In the genomic region with DNA sequence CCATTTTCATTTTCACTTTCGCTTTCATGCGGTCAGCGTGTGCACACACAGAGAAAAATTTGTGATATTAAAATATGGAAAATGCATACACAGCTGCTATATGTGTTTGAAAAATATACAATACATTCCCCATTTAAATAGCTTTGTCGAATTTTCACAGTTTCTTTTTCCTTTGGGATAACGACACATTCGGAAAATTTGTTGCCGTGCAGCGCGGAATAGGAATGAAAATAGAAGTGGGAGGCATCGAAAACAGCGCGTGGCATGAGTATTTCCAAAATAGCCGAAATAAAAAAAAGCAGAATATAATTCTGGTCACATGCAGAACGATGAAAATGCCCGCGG, we compare ENCODE assay signal across 1 fruit fly cellular context.
TF ChIP-seq lines count a peak whose summit lies in the region.

No protein-coding gene starts in this region.

TF ChIP-seq in whole organism, embryonic, 481 proteins besides CTCF, POLR2A, EP300 and RAD21 (continued from another document and continues in another):
- TF ChIP-seq CG16813 (GFP tag; IDR thresholded peaks at IDR 0.05; lab: Robert Waterston, UW; ENCODE audit: partially characterized antibody) (no peak), Ptx1 (GFP tag; IDR thresholded peaks at IDR 0.05; lab: Robert Waterston, UW) (peak; percentile 92), CG7963 (GFP tag; IDR thresholded peaks at IDR 0.05; lab: Robert Waterston, UW; ENCODE audit: partially characterized antibody) (no peak), sob (GFP tag; IDR thresholded peaks at IDR 0.05; lab: Robert Waterston, UW) (peak; percentile 91), dmrt11E (tag; optimal IDR thresholded peaks at IDR 0.05; lab: Kevin White, UChicago) (peak; percentile 41), zf30C (GFP tag; optimal IDR thresholded peaks at IDR 0.05; lab: Kevin White, UChicago) (peak; percentile 69), luna (GFP tag; optimal IDR thresholded peaks at IDR 0.05; lab: Kevin White, UChicago) (peak; percentile 72), gt (GFP tag; IDR thresholded peaks at IDR 0.05; lab: Robert Waterston, UW) (peak; percentile 62), pzg (GFP tag; optimal IDR thresholded peaks at IDR 0.05; lab: Kevin White, UChicago) (peak; percentile 4), CG2199 (GFP tag; IDR thresholded peaks at IDR 0.05; lab: Robert Waterston, UW) (peak; percentile 73; the same call in 1 of the 3 replicates), Ssrp (tag; optimal IDR thresholded peaks at IDR 0.05; lab: Kevin White, UChicago) (peak; percentile 75), aop (GFP tag; IDR thresholded peaks at IDR 0.05; lab: Robert Waterston, UW) (no peak), sc (optimal IDR thresholded peaks at IDR 0.05; lab: Kevin White, UChicago) (no peak), sc (GFP tag; optimal IDR thresholded peaks at IDR 0.05; lab: Kevin White, UChicago) (peak; percentile 43), Hsf (GFP tag; optimal IDR thresholded peaks at IDR 0.05; lab: Kevin White, UChicago) (peak; percentile 88), CG34422 (GFP tag; IDR thresholded peaks at IDR 0.05; lab: Robert Waterston, UW) (peak; percentile 90), CG9215 (GFP tag; IDR thresholded peaks at IDR 0.05; lab: Robert Waterston, UW) (peak; percentile 85), CG14710 (tag; optimal IDR thresholded peaks at IDR 0.05; lab: Kevin White, UChicago) (peak; percentile 66), hth (optimal IDR thresholded peaks at IDR 0.05; lab: Kevin White, UChicago) (no peak), CG10209 (GFP tag; optimal IDR thresholded peaks at IDR 0.05; lab: Kevin White, UChicago) (peak; percentile 80), CG16863 (GFP tag; optimal IDR thresholded peaks at IDR 0.05; lab: Kevin White, UChicago) (peak; percentile 79), bowl (GFP tag; IDR thresholded peaks at IDR 0.05; lab: Robert Waterston, UW) (peak; percentile 63), GATAe (GFP tag; conservative IDR thresholded peaks at IDR 0.05; lab: Robert Waterston, UW) (no peak; the same call in 1 of the 2 replicates), toy (GFP tag; IDR thresholded peaks at IDR 0.05; lab: Robert Waterston, UW) (peak; percentile 53; the same call in 1 of the 2 replicates), CG1792 (GFP tag; optimal IDR thresholded peaks at IDR 0.05; lab: Kevin White, UChicago) (peak; percentile 70), CoRest (tag; optimal IDR thresholded peaks at IDR 0.05; lab: Kevin White, UChicago) (peak; percentile 87), Dbx (GFP tag; IDR thresholded peaks at IDR 0.05; lab: Robert Waterston, UW) (peak; percentile 90), sd (tag; optimal IDR thresholded peaks at IDR 0.05; lab: Kevin White, UChicago) (peak; percentile 87), fru (optimal IDR thresholded peaks at IDR 0.05; lab: Kevin White, UChicago) (no peak), zfh1 (GFP tag; IDR thresholded peaks at IDR 0.05; lab: Robert Waterston, UW) (peak; percentile 83), kay (GFP tag; optimal IDR thresholded peaks at IDR 0.05; lab: Kevin White, UChicago) (peak; percentile 69), CG15696 (tag; optimal IDR thresholded peaks at IDR 0.05; lab: Kevin White, UChicago) (peak; percentile 39), eve (GFP tag; optimal IDR thresholded peaks at IDR 0.05; lab: Kevin White, UChicago) (peak in 1 of 2 experiments; percentile 76), Med (GFP tag; lab: Kevin White, UChicago) (peak; percentile 98), ind (GFP tag; optimal IDR thresholded peaks at IDR 0.05; lab: Kevin White, UChicago) (peak; percentile 87), Poxn (GFP tag; IDR thresholded peaks at IDR 0.05; lab: Robert Waterston, UW) (peak; percentile 78), Tbp (GFP tag; optimal IDR thresholded peaks at IDR 0.05; lab: Kevin White, UChicago) (no peak), cg (GFP tag; optimal IDR thresholded peaks at IDR 0.05; lab: Kevin White, UChicago) (no peak), Sry-β (GFP tag; optimal IDR thresholded peaks at IDR 0.05; lab: Kevin White, UChicago) (no peak), kah (GFP tag; optimal IDR thresholded peaks at IDR 0.05; lab: Kevin White, UChicago) (peak; percentile 54), abd-A (tag; optimal IDR thresholded peaks at IDR 0.05; lab: Kevin White, UChicago) (peak; percentile 35), MTF-1 (GFP tag; optimal IDR thresholded peaks at IDR 0.05; lab: Kevin White, UChicago; ENCODE audit: borderline replicate concordance) (peak; percentile 50), zen2 (GFP tag; IDR thresholded peaks at IDR 0.05; lab: Robert Waterston, UW; ENCODE audit: partially characterized antibody) (no peak), tll (GFP tag; optimal IDR thresholded peaks at IDR 0.05; lab: Kevin White, UChicago) (no peak), CG11398 (GFP tag; optimal IDR thresholded peaks at IDR 0.05; lab: Kevin White, UChicago) (peak; percentile 73), CG12236 (GFP tag; optimal IDR thresholded peaks at IDR 0.05; lab: Kevin White, UChicago) (peak; percentile 73), row (GFP tag; IDR thresholded peaks at IDR 0.05; lab: Robert Waterston, UW) (peak; percentile 91), Awh (GFP tag; IDR thresholded peaks at IDR 0.05; lab: Robert Waterston, UW) (peak; percentile 88), dm (GFP tag; optimal IDR thresholded peaks at IDR 0.05; lab: Kevin White, UChicago) (peak; percentile 79), CG31365 (tag; optimal IDR thresholded peaks at IDR 0.05; lab: Kevin White, UChicago) (peak; percentile 51), CG7372 (GFP tag; IDR thresholded peaks at IDR 0.05; lab: Robert Waterston, UW) (peak; percentile 79), amos (GFP tag; IDR thresholded peaks at IDR 0.05; lab: Robert Waterston, UW; ENCODE audit: partially characterized antibody) (no peak), CG4854 (GFP tag; optimal IDR thresholded peaks at IDR 0.05; lab: Kevin White, UChicago) (peak; percentile 74), CG15514 (GFP tag; optimal IDR thresholded peaks at IDR 0.05; lab: Kevin White, UChicago) (peak; percentile 68), CG8478 (optimal IDR thresholded peaks at IDR 0.05; lab: Kevin White, UChicago) (no peak), Lhr (GFP tag; optimal IDR thresholded peaks at IDR 0.05; lab: Kevin White, UChicago) (peak; percentile 18), Max (GFP tag; optimal IDR thresholded peaks at IDR 0.05; lab: Kevin White, UChicago) (peak; percentile 73), dysf (GFP tag; IDR thresholded peaks at IDR 0.05; lab: Robert Waterston, UW) (peak; percentile 91), gem (tag; optimal IDR thresholded peaks at IDR 0.05; lab: Kevin White, UChicago) (peak; percentile 90), lov (optimal IDR thresholded peaks at IDR 0.05; lab: Kevin White, UChicago) (no peak), lov (GFP tag; IDR thresholded peaks at IDR 0.05; lab: Robert Waterston, UW) (peak; percentile 82), ken (GFP tag; IDR thresholded peaks at IDR 0.05; lab: Robert Waterston, UW) (peak; percentile 79), CHES-1-like (GFP tag; optimal IDR thresholded peaks at IDR 0.05; lab: Kevin White, UChicago) (peak; percentile 89), CG32772 (GFP tag; IDR thresholded peaks at IDR 0.05; lab: Robert Waterston, UW) (peak; percentile 91), Oaz (GFP tag; IDR thresholded peaks at IDR 0.05; lab: Robert Waterston, UW) (peak; percentile 73), CG9817 (tag; optimal IDR thresholded peaks at IDR 0.05; lab: Kevin White, UChicago) (peak; percentile 86), dati (GFP tag; IDR thresholded peaks at IDR 0.05; lab: Robert Waterston, UW) (peak; percentile 54; the same call in 1 of the 2 replicates), rib (GFP tag; IDR thresholded peaks at IDR 0.05; lab: Robert Waterston, UW) (peak; percentile 58), Aef1 (GFP tag; IDR thresholded peaks at IDR 0.05; lab: Robert Waterston, UW) (peak; percentile 75), maf-S (GFP tag; optimal IDR thresholded peaks at IDR 0.05; lab: Kevin White, UChicago) (peak; percentile 88), Eip74EF (GFP tag; optimal IDR thresholded peaks at IDR 0.05; lab: Kevin White, UChicago) (peak in 1 of 2 experiments; percentile 59), nom (GFP tag; optimal IDR thresholded peaks at IDR 0.05; lab: Kevin White, UChicago) (no peak), Camta (GFP tag; optimal IDR thresholded peaks at IDR 0.05; lab: Kevin White, UChicago) (peak; percentile 86), Ada2b (GFP tag; IDR thresholded peaks at IDR 0.05; lab: Robert Waterston, UW) (peak; percentile 85), CG17802 (tag; optimal IDR thresholded peaks at IDR 0.05; lab: Kevin White, UChicago) (peak; percentile 59), TFAM (GFP tag; optimal IDR thresholded peaks at IDR 0.05; lab: Kevin White, UChicago) (peak; percentile 9), cato (GFP tag; optimal IDR thresholded peaks at IDR 0.05; lab: Kevin White, UChicago; ENCODE audit: borderline replicate concordance) (peak; percentile 58), trh (GFP tag; optimal IDR thresholded peaks at IDR 0.05; lab: Kevin White, UChicago) (peak; percentile 3), CG7271 (tag; optimal IDR thresholded peaks at IDR 0.05; lab: Kevin White, UChicago) (no peak), CG6272 (GFP tag; IDR thresholded peaks at IDR 0.05; lab: Robert Waterston, UW) (peak; percentile 74), CG30431 (GFP tag; optimal IDR thresholded peaks at IDR 0.05; lab: Kevin White, UChicago) (peak; percentile 71), salm (tag; optimal IDR thresholded peaks at IDR 0.05; lab: Kevin White, UChicago) (peak; percentile 60), NFAT (GFP tag; IDR thresholded peaks at IDR 0.05; lab: Robert Waterston, UW) (peak; percentile 78), CG9609 (GFP tag; optimal IDR thresholded peaks at IDR 0.05; lab: Kevin White, UChicago) (peak; percentile 78), br (optimal IDR thresholded peaks at IDR 0.05; lab: Kevin White, UChicago) (no peak), B-H1 (GFP tag; IDR thresholded peaks at IDR 0.05; lab: Robert Waterston, UW) (peak; percentile 67; the same call in 2 of the 3 replicates), danr (GFP tag; IDR thresholded peaks at IDR 0.05; lab: Robert Waterston, UW) (peak; percentile 56), Pdp1 (GFP tag; optimal IDR thresholded peaks at IDR 0.05; lab: Kevin White, UChicago) (peak; percentile 83 to 84), az2 (GFP tag; optimal IDR thresholded peaks at IDR 0.05; lab: Kevin White, UChicago) (peak; percentile 82), dimm (GFP tag; IDR thresholded peaks at IDR 0.05; lab: Robert Waterston, UW) (peak; percentile 59), pfk (GFP tag; optimal IDR thresholded peaks at IDR 0.05; lab: Kevin White, UChicago) (no peak), CG16779 (GFP tag; IDR thresholded peaks at IDR 0.05; lab: Robert Waterston, UW) (peak; percentile 80), CG11085 (GFP tag; IDR thresholded peaks at IDR 0.05; lab: Robert Waterston, UW) (peak; percentile 83), slbo (GFP tag; IDR thresholded peaks at IDR 0.05; lab: Robert Waterston, UW) (peak; percentile 93), CG6689 (GFP tag; IDR thresholded peaks at IDR 0.05; lab: Robert Waterston, UW) (peak; percentile 84), Atf6 (GFP tag; IDR thresholded peaks at IDR 0.05; lab: Robert Waterston, UW) (peak; percentile 89), CG14860 (GFP tag; IDR thresholded peaks at IDR 0.05; lab: Robert Waterston, UW; ENCODE audit: partially characterized antibody) (no peak), sens (GFP tag; lab: Kevin White, UChicago) (peak; percentile 95), CG18599 (GFP tag; optimal IDR thresholded peaks at IDR 0.05; lab: Kevin White, UChicago) (peak; percentile 93), Dad (GFP tag; optimal IDR thresholded peaks at IDR 0.05; lab: Kevin White, UChicago) (peak; percentile 88), CG3995 (GFP tag; optimal IDR thresholded peaks at IDR 0.05; lab: Kevin White, UChicago) (no peak), HLHmδ (GFP tag; optimal IDR thresholded peaks at IDR 0.05; lab: Kevin White, UChicago) (no peak), gcm2 (GFP tag; optimal IDR thresholded peaks at IDR 0.05; lab: Kevin White, UChicago) (peak; percentile 60), H2.0 (GFP tag; IDR thresholded peaks at IDR 0.05; lab: Robert Waterston, UW) (peak; percentile 72), Atf-2 (GFP tag; optimal IDR thresholded peaks at IDR 0.05; lab: Kevin White, UChicago) (peak; percentile 86), CrebB (tag; optimal IDR thresholded peaks at IDR 0.05; lab: Kevin White, UChicago) (peak; percentile 74), Abd-B (GFP tag; optimal IDR thresholded peaks at IDR 0.05; lab: Kevin White, UChicago) (peak; percentile 72), pita (GFP tag; optimal IDR thresholded peaks at IDR 0.05; lab: Kevin White, UChicago) (no peak), CG6654 (GFP tag; optimal IDR thresholded peaks at IDR 0.05; lab: Kevin White, UChicago) (peak; percentile 55), CG12104 (GFP tag; optimal IDR thresholded peaks at IDR 0.05; lab: Kevin White, UChicago) (peak; percentile 67), CG17912 (GFP tag; optimal IDR thresholded peaks at IDR 0.05; lab: Kevin White, UChicago) (peak; percentile 10), pros (GFP tag; optimal IDR thresholded peaks at IDR 0.05; lab: Kevin White, UChicago) (no peak), HLH3B (GFP tag; IDR thresholded peaks at IDR 0.05; lab: Robert Waterston, UW) (peak; percentile 88), tgo (GFP tag; IDR thresholded peaks at IDR 0.05; lab: Robert Waterston, UW) (peak; percentile 79), Chrac-16 (GFP tag; optimal IDR thresholded peaks at IDR 0.05; lab: Kevin White, UChicago) (peak; percentile 81), CG18764 (GFP tag; optimal IDR thresholded peaks at IDR 0.05; lab: Kevin White, UChicago) (peak; percentile 65), ham (GFP tag; IDR thresholded peaks at IDR 0.05; lab: Robert Waterston, UW) (peak; percentile 80; the same call in 1 of the 2 replicates), CG12299 (tag; optimal IDR thresholded peaks at IDR 0.05; lab: Kevin White, UChicago) (peak; percentile 81), CG10543 (GFP tag; optimal IDR thresholded peaks at IDR 0.05; lab: Kevin White, UChicago) (peak; percentile 56), CG12155 (GFP tag; optimal IDR thresholded peaks at IDR 0.05; lab: Kevin White, UChicago) (peak; percentile 83), Nf-YA (GFP tag; IDR thresholded peaks at IDR 0.05; lab: Robert Waterston, UW) (peak; percentile 63; the same call in 1 of the 2 replicates), D19B (GFP tag; optimal IDR thresholded peaks at IDR 0.05; lab: Kevin White, UChicago) (peak; percentile 21), lab (GFP tag; optimal IDR thresholded peaks at IDR 0.05; lab: Kevin White, UChicago) (peak; percentile 92), Adf1 (GFP tag; IDR thresholded peaks at IDR 0.05; lab: Robert Waterston, UW) (peak; percentile 67), BtbVII (GFP tag; optimal IDR thresholded peaks at IDR 0.05; lab: Kevin White, UChicago) (peak; percentile 74), exex (tag; optimal IDR thresholded peaks at IDR 0.05; lab: Kevin White, UChicago) (peak; percentile 48), CG16815 (GFP tag; optimal IDR thresholded peaks at IDR 0.05; lab: Kevin White, UChicago) (peak; percentile 59), BEAF-32 (GFP tag; optimal IDR thresholded peaks at IDR 0.05; lab: Kevin White, UChicago) (no peak)
